Worm (Caenorhabditis elegans) whole organism, L4/young adult: ENCODE data around the gene F49F1.4.
"Not testable (repeated sequence)": the region's sequence is repeated elsewhere in the genome, so short reads cannot be mapped to it uniquely, and the experiment has no call there.

Experiments
- W03F9.2 ChIP-seq: fragments of 150-350 bp; optimal IDR thresholded peaks from 2 replicates; lab custom pipeline; 2014; ENCODE audit warnings: missing biosample characterization, missing genetic modification characterization
- him-1 ChIP-seq: sonication (generic microtip); optimal IDR thresholded peaks from 2 replicates; lab custom pipeline; 2016; ENCODE audit warnings: missing genotype, missing genetic modification reagents, missing genetic modification characterization, missing compliant biosample characterization

DNA sequence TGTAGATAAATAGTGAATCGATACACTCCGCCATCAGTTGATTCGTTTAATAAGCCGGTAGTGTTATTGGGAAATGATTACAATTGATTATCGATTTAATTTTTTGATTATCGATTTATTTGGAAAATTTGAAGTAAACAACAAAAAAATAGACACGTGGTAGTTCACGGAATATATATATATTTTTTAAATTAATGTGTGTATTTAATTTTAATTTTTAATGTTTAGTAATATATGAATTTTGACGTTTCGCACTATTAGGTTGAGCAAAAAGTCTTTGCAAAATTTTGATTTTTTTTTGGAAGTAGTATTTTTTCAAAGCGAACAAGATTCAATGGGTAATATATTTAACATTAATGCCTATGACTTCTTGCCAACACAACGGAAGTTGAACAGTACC, 27.5 kb upstream of the F49F1.4 start, which contains the start of gene F49F1.12:
- TF ChIP-seq him-1, W03F9.2 (tag; lab: Kevin White, UChicago): not testable (repeated sequence)
